Fruit fly (Drosophila melanogaster) whole organism, adult: Measurements from ENCODE around the gene CG46314.
A peak's percentile ranks its signal among the peaks of the same experiment; 100 is the strongest.

Experiments
- CG11617 ChIP-seq: fragments of 200-800 bp; sonication (Bioruptor generic); optimal IDR thresholded peaks from 2 replicates; lab custom pipeline; 2017; ENCODE audit warnings: mild to moderate bottlenecking, missing biosample characterization, missing genetic modification reagents, missing genetic modification characterization
- CG12768 ChIP-seq: fragments of 200-800 bp; sonication (Bioruptor generic); optimal IDR thresholded peaks from 2 replicates; lab custom pipeline; 2017; ENCODE audit warnings: missing biosample characterization, missing genetic modification characterization, mild to moderate bottlenecking, moderate library complexity, missing genetic modification reagents
- CG14711 ChIP-seq: fragments of 200-800 bp; sonication (Bioruptor generic); optimal IDR thresholded peaks from 2 replicates; lab custom pipeline; 2018; ENCODE audit warnings: missing biosample characterization, mild to moderate bottlenecking, missing genetic modification characterization, moderate library complexity
- CG1620 ChIP-seq: fragments of 200-800 bp; sonication (Bioruptor generic); optimal IDR thresholded peaks from 2 replicates; lab custom pipeline; 2016; ENCODE audit warnings: missing biosample characterization, missing genetic modification characterization
- CG33017 ChIP-seq: fragments of 200-800 bp; sonication (Bioruptor generic); optimal IDR thresholded peaks from 2 replicates; lab custom pipeline; 2018; ENCODE audit warnings: missing biosample characterization, mild to moderate bottlenecking, missing genetic modification characterization, moderate library complexity
- CG5204 ChIP-seq: fragments of 200-800 bp; sonication (Bioruptor generic); optimal IDR thresholded peaks from 2 replicates; lab custom pipeline; 2016; ENCODE audit warnings: missing biosample characterization, missing genetic modification characterization
- CG7045 ChIP-seq: fragments of 200-800 bp; sonication (Bioruptor generic); optimal IDR thresholded peaks from 2 replicates; lab custom pipeline; 2017; ENCODE audit warnings: missing biosample characterization, mild to moderate bottlenecking, missing genetic modification characterization
- CG7101 ChIP-seq: fragments of 200-800 bp; sonication (Bioruptor generic); optimal IDR thresholded peaks from 2 replicates; lab custom pipeline; 2018; ENCODE audit warnings: missing biosample characterization, mild to moderate bottlenecking, missing genetic modification characterization, moderate library complexity
- Clk ChIP-seq: fragments of 200-800 bp; sonication (Bioruptor generic); optimal IDR thresholded peaks from 2 replicates; lab custom pipeline; 2017; ENCODE audit warnings: missing biosample characterization, missing genetic modification characterization
- Crg-1 ChIP-seq: fragments of 200-800 bp; sonication (Bioruptor generic); optimal IDR thresholded peaks from 2 replicates; lab custom pipeline; 2016; ENCODE audit warnings: missing biosample characterization, missing genetic modification characterization
- Hr96 ChIP-seq: fragments of 200-800 bp; sonication (Bioruptor generic); optimal IDR thresholded peaks from 2 replicates; lab custom pipeline; 2016; ENCODE audit warnings: missing biosample characterization, missing genetic modification characterization
- Mnt ChIP-seq: fragments of 200-800 bp; sonication (Bioruptor generic); optimal IDR thresholded peaks from 2 replicates; lab custom pipeline; 2016; ENCODE audit warnings: missing biosample characterization, mild to moderate bottlenecking, missing genetic modification characterization
- bab1 ChIP-seq: fragments of 200-800 bp; sonication (Bioruptor generic); optimal IDR thresholded peaks from 3 replicates; lab custom pipeline; 2019; ENCODE audit warnings: missing biosample characterization, mild to moderate bottlenecking, missing genetic modification characterization, moderate library complexity
- cic ChIP-seq: fragments of 200-800 bp; sonication (Bioruptor generic); optimal IDR thresholded peaks from 2 replicates; lab custom pipeline; 2017; ENCODE audit warnings: missing biosample characterization, mild to moderate bottlenecking, missing genetic modification characterization, moderate library complexity
- cnc ChIP-seq, 2 experiments: fragments of >200 bp; optimal IDR thresholded peaks; 2 replicates each; lab custom pipeline; 2017
- kay ChIP-seq: fragments of 200-800 bp; sonication (Bioruptor generic); peaks from one replicate; lab custom pipeline; 2016; ENCODE audit warnings: missing biosample characterization, missing genetic modification characterization, borderline replicate concordance
- ovo ChIP-seq: fragments of 200-800 bp; sonication (Bioruptor generic); optimal IDR thresholded peaks from 2 replicates; lab custom pipeline; 2016; ENCODE audit warnings: missing biosample characterization, missing genetic modification characterization
- pad ChIP-seq: fragments of 200-800 bp; sonication (Bioruptor generic); optimal IDR thresholded peaks from 3 replicates; lab custom pipeline; 2017; ENCODE audit warnings: missing biosample characterization, missing genetic modification characterization, mild to moderate bottlenecking, moderate library complexity, missing genetic modification reagents
- tj ChIP-seq: fragments of 200-800 bp; sonication (Bioruptor generic); optimal IDR thresholded peaks from 3 replicates; lab custom pipeline; 2017; ENCODE audit warnings: missing biosample characterization, mild to moderate bottlenecking, missing genetic modification characterization, moderate library complexity
- toe ChIP-seq: fragments of 200-800 bp; sonication (Bioruptor generic); optimal IDR thresholded peaks from 2 replicates; lab custom pipeline; 2016; ENCODE audit warnings: missing biosample characterization, missing genetic modification characterization

Gene CG46314

DNA sequence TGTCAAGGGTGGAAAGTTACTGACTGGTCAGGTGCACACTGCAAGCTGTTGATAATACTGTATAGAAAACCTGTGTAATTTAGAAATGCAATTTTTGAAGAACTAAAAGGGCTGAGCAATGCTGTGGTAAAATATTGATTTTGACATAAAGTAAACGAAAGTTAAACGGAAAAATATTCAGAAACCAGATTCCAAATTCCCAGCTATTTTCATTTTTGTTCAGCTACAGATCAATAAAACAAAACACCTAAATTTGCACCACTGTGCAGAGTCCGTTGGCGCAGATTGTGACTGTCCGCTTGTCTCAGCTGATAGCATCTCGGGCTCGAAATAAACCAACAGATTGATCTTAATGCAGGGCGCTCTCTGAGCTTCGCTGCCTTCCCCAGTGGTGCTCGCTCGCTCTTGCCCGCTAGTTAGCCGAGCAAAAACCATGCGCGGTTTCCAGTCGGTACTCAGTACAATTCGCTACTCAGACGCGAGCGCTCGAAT, at the start of gene CG46314:
Gene CG46314 (plus strand): TSS at position 452 of the 492 bp plus-strand sequence.
- TF ChIP-seq tj (GFP tag; lab: Kevin White, UChicago) (no peak), Crg-1 (no peak), CG7101 (tag; lab: Kevin White, UChicago) (no peak), CG7045 (GFP tag; lab: Kevin White, UChicago) (no peak), toe (GFP tag; lab: Kevin White, UChicago) (no peak), cnc (optimal IDR thresholded peaks at IDR 0.05; lab: Kevin White, UChicago) (no peak), CG5204 (no peak), kay (GFP tag; lab: Kevin White, UChicago) (no peak), CG14711 (tag; lab: Kevin White, UChicago) (no peak), bab1 (GFP tag; lab: Kevin White, UChicago) (no peak), ovo (peak; percentile 20), Hr96 (GFP tag; lab: Kevin White, UChicago) (peak; percentile 32), CG33017 (tag; lab: Kevin White, UChicago) (no peak), Clk (GFP tag; lab: Kevin White, UChicago) (no peak), CG12768 (peak; percentile 61), cic (no peak), pad (GFP tag; lab: Kevin White, UChicago) (peak; percentile 21), CG1620 (no peak), CG11617 (GFP tag; lab: Kevin White, UChicago) (no peak), Mnt (GFP tag; lab: Kevin White, UChicago) (no peak)

DNA sequence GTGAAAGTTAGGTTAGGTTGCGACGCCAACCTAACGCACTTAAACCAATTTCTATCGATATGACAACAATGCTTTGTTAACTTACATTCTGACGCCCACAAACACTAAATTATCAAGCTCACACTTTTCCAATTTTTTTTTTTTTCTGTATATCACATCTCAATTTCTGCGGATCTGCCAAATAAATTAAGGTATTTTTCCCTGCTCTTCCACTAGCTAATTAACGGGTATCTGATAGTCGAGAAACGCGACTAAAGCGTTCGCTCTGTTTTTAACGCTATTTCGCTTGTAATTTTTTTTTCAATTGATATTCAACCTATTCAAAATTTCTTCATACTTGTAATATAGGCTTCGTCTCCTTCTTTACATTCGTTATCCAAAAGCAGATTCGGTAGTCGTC, 47.9 kb upstream of the CG46314 start:
- TF ChIP-seq Hr96 (GFP tag; lab: Kevin White, UChicago) (no peak), CG1620 (no peak), ovo (no peak)

DNA sequence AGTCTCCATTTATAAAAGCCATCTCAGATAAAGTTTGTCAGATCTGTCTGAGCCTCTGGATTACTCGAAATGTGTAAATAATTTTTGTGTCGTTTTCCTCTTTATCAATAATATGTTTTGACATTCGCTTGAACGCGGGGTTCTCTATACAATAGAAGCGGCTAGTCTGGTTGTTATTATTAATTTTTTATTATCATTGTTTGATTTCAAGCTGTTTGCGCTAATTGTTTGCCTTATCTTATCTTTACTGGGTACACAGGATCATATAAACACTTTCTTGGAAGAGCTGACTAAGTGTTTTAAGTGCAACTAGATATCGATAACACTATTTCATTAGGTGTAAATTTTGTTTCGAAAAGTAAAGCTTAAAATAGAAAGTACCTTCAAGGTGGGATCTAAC, 46.0 kb upstream of the CG46314 start:
- peak; percentile 63 for TF ChIP-seq kay (GFP tag; lab: Kevin White, UChicago)
- TF ChIP-seq cic: peak; percentile 66
- no peak for TF ChIP-seq bab1 (GFP tag; lab: Kevin White, UChicago)

DNA sequence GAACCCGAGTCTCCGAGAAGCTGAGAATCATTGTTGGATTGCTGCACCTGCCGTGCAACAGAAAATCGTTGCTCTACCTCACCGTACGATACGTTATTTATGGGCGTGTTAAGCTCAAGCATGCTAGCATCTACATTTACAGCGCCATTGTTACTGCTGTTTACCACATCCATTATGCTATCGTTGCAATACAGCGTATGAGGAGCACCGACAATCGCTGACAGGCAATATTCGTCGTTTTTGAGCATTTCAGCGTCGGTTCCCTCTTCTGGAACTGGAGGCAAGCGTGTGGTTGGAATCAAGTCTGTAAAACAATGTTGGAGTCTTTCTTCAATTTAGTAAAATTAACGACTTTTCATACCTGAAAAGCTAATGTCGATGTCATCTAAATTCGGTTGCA, 25.1 kb upstream of the CG46314 start:
- no peak for TF ChIP-seq Clk (GFP tag; lab: Kevin White, UChicago)
- TF ChIP-seq tj (GFP tag; lab: Kevin White, UChicago): peak; percentile 95

DNA sequence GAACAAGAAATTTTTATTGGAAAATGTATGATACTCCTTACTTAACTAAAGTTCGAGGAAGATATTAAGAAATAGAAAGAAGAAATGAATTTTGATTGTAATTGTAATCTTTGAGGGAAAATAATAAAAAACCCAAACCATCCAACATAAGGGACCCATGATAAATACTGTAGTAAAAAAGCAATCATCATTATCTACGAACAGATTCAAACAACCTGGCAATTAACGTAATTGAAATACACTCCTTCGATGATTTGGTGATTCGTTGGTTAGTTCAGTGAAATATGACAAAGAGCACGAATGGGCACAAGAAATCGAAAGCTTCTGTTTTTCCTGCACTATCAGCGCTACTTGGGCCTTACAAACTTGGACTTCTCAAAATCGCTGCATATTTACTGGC, 23.7 kb upstream of the CG46314 start, which contains the start of gene Gr39a:
Gene Gr39a (plus strand): TSS at position 301 of the 400 bp plus-strand sequence.
- TF ChIP-seq ovo: no peak
- TF ChIP-seq Crg-1: no peak
- no peak for TF ChIP-seq cnc (optimal IDR thresholded peaks at IDR 0.05; lab: Kevin White, UChicago)
- TF ChIP-seq CG7101 (tag; lab: Kevin White, UChicago): no peak
- TF ChIP-seq pad (GFP tag; lab: Kevin White, UChicago): no peak
- no peak for TF ChIP-seq toe (GFP tag; lab: Kevin White, UChicago)
- no peak for TF ChIP-seq CG7045 (GFP tag; lab: Kevin White, UChicago)
- TF ChIP-seq Mnt (GFP tag; lab: Kevin White, UChicago): no peak
- no peak for TF ChIP-seq cic
- TF ChIP-seq tj (GFP tag; lab: Kevin White, UChicago): no peak

DNA sequence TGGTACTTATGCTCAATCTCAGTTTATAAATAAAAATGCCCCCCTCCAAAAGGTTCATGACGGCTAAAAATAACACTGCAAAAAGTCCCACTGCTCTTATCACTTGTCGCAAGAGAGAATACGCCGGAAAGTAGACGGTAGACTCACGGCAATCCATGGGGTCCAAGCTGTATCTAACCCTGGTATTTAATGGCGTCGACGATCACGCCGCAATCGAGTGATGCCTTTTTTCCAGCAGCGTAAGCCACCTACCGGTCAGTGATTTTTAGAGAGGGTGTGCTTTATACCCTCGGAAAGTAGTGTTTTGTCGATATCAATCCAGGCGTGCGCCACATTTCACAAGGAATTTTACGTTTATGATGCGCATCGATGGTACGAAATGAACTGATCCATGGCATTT, 14.6 kb upstream of the CG46314 start:
- TF ChIP-seq Mnt (GFP tag; lab: Kevin White, UChicago) (no peak), CG1620 (no peak), ovo (no peak)

DNA sequence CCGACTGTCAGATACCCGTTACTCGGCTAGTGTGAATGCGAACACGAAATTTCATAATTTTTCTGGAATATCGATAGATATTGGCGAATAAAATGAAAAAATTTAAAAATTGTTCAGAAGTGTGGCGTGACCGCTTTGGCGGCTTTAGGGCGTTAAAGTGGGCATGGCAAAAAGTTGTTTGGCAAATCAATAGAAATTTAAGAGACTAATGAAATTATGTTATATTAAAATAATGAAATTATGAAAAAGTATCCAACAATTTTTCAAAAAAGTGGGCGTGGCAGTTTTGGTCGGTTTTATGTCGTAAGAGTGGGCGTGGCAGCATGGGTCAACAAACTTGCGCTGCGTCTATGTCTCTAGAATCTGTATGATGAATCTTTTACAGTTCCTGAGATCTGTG, 12.1 kb upstream of the CG46314 start:
- no peak for TF ChIP-seq Crg-1
- no peak for TF ChIP-seq Hr96 (GFP tag; lab: Kevin White, UChicago)
- no peak for TF ChIP-seq CG14711 (tag; lab: Kevin White, UChicago)
- TF ChIP-seq ovo: no peak
- peak; percentile 76 for TF ChIP-seq kay (GFP tag; lab: Kevin White, UChicago)

DNA sequence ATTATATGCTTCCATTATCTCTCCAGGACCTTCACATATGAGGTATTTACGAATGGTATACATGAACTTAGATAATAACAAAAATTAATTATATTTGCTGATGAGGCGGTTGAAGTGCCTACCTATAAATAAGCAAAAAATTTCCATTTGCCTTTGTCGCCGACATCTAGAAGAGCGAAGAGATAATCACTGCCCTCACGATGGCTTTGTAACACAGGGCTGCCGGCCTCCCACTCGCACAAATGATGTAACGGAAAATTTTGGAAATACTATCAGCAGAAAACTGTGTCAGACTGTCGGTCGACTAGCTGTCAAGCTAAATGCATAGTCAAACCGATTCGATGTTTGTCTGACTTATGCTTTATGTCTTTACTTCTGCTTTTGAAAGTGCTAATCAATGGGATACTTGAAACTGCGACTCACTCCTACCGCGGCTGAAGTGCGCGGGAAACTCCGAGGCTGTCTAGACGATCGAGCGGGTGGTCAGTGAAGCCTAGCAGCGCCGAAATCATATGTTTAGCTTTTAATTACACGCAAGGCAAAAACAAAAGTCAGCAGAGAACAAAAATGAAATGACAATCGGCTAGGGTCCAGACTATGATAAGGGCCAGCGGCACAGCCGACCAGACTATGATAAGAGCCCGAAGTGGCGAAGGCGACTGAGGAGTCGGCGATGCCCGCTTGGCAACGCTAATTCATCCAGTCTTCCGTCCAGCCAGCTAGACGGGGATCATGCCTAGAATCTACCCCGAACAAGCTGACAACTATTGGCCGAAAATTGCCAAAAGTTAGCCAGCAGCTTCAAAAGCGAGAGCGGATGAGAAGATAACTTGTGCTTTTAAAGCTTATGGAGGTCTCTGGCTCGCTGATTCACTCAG, 10.3 kb upstream of the CG46314 start:
- TF ChIP-seq cic (no peak), Mnt (GFP tag; lab: Kevin White, UChicago) (no peak), CG14711 (tag; lab: Kevin White, UChicago) (no peak), Crg-1 (no peak), CG11617 (GFP tag; lab: Kevin White, UChicago) (no peak), pad (GFP tag; lab: Kevin White, UChicago) (no peak), bab1 (GFP tag; lab: Kevin White, UChicago) (no peak), ovo (no peak), tj (GFP tag; lab: Kevin White, UChicago) (no peak), Clk (GFP tag; lab: Kevin White, UChicago) (no peak), Hr96 (GFP tag; lab: Kevin White, UChicago) (no peak), kay (GFP tag; lab: Kevin White, UChicago) (no peak), CG33017 (tag; lab: Kevin White, UChicago) (no peak), CG7045 (GFP tag; lab: Kevin White, UChicago) (no peak), CG12768 (no peak), CG5204 (no peak), cnc (optimal IDR thresholded peaks at IDR 0.05; lab: Kevin White, UChicago) (no peak), toe (GFP tag; lab: Kevin White, UChicago) (no peak), CG7101 (tag; lab: Kevin White, UChicago) (no peak)
